Worm (Caenorhabditis elegans): ENCODE data around the gene trul-1.

The trul-1 gene

ce11 chrII:237721-238120 is 44.7 kb downstream of the trul-1 start, which contains the start of gene laat-1:
laat-1 (minus strand) TSS chrII:237821.
- no peak for TF ChIP-seq ama-1 (optimal IDR thresholded peaks at IDR 0.05)
- no peak for TF ChIP-seq hmg-4 (GFP tag; optimal IDR thresholded peaks at IDR 0.05)
- no peak for TF ChIP-seq scrt-1 (GFP tag; IDR thresholded peaks at IDR 0.05)
- no peak for TF ChIP-seq ceh-13 (GFP tag; optimal IDR thresholded peaks at IDR 0.05)
- TF ChIP-seq ceh-36 (tag; optimal IDR thresholded peaks at IDR 0.05) = no peak
- TF ChIP-seq tbx-11 (GFP tag; IDR thresholded peaks at IDR 0.05) = no peak
- TF ChIP-seq hnd-1 (tag; optimal IDR thresholded peaks at IDR 0.05) = no peak
- no peak for TF ChIP-seq hmbx-1 (tag; optimal IDR thresholded peaks at IDR 0.05)
- TF ChIP-seq F13C5.2 (tag; optimal IDR thresholded peaks at IDR 0.05) = no peak
- TF ChIP-seq pes-1 (GFP tag; IDR thresholded peaks at IDR 0.05) = no peak
- no peak for TF ChIP-seq B0310.2 (tag; optimal IDR thresholded peaks at IDR 0.05)

- TF ChIP-seq tra-4 (tag; optimal IDR thresholded peaks at IDR 0.05) = no peak
- TF ChIP-seq tbx-11 (GFP tag; IDR thresholded peaks at IDR 0.05) = no peak
- no peak for TF ChIP-seq hmg-4 (GFP tag; optimal IDR thresholded peaks at IDR 0.05)
- no peak for TF ChIP-seq hmbx-1 (tag; optimal IDR thresholded peaks at IDR 0.05)
- no peak for TF ChIP-seq scrt-1 (GFP tag; IDR thresholded peaks at IDR 0.05)
- no peak for TF ChIP-seq ama-1 (optimal IDR thresholded peaks at IDR 0.05)
- TF ChIP-seq pes-1 (GFP tag; IDR thresholded peaks at IDR 0.05) = no peak
- TF ChIP-seq sea-1 (GFP tag; conservative IDR thresholded peaks at IDR 0.05) = no peak
These were observed 49.7 kb downstream of the trul-1 start, which contains the start of gene Y43H11AL.1 for ce11 chrII:232641-233040. Y43H11AL.1 (minus strand) TSS chrII:232741.
